Worm (Caenorhabditis elegans) whole organism, early embryonic: ENCODE measurements around the gene bckd-1A.

Experiments
- B0310.2 ChIP-seq: sonication (generic microtip); optimal IDR thresholded peaks from 2 replicates; lab custom pipeline; 2016; ENCODE audit warnings: mild to moderate bottlenecking, missing genetic modification characterization, missing compliant biosample characterization
- ama-1 ChIP-seq: fragments of 150-350 bp; optimal IDR thresholded peaks from 2 replicates; lab custom pipeline; 2014
- ceh-36 ChIP-seq: sonication (generic microtip); optimal IDR thresholded peaks from 2 replicates; lab custom pipeline; 2016; ENCODE audit warnings: missing genetic modification characterization, inconsistent platforms, missing compliant biosample characterization
- scrt-1 ChIP-seq: fragments of 200-800 bp; sonication (Bioruptor generic); IDR thresholded peaks from 2 replicates; pipeline ENCODE4 v1.3.6; 2022; ENCODE audit warnings: missing genetic modification characterization, missing compliant biosample characterization
- sea-1 ChIP-seq: fragments of 200-800 bp; sonication (Bioruptor generic); conservative IDR thresholded peaks from 2 replicates; pipeline ENCODE4 v1.3.6; 2022; ENCODE audit warnings: missing genetic modification characterization, missing compliant biosample characterization
- tbx-11 ChIP-seq: fragments of 200-800 bp; sonication (Bioruptor generic); IDR thresholded peaks from 2 replicates; pipeline ENCODE4 v1.3.6; 2022; ENCODE audit warnings: missing genetic modification characterization, missing compliant biosample characterization
- tra-4 ChIP-seq: sonication (generic microtip); optimal IDR thresholded peaks from 2 replicates; lab custom pipeline; 2017; ENCODE audit warnings: missing genetic modification characterization, missing compliant biosample characterization

- TF ChIP-seq ama-1 (lab: Kevin White, UChicago) = no peak
- TF ChIP-seq tra-4 = no peak
- no peak for TF ChIP-seq tbx-11 (GFP tag; lab: Robert Waterston, UW)
- no peak for TF ChIP-seq B0310.2 (tag; lab: Kevin White, UChicago)
- no peak for TF ChIP-seq scrt-1 (GFP tag; lab: Robert Waterston, UW)
- TF ChIP-seq sea-1 (GFP tag; lab: Robert Waterston, UW) = no peak
- no peak for TF ChIP-seq ceh-36 (tag; lab: Kevin White, UChicago)
Observed at ce11 chrIII:12931108-12931507, 41.2 kb downstream of the bckd-1A start.
